Fruit fly (Drosophila melanogaster): ENCODE measurements around the gene CG7368.

CG7368 gene

dm6 chr3L:11609153-11609809 lies 12.3 kb downstream of the CG7368 start, which contains the start of gene Duba (continued):
- TF ChIP-seq cg (GFP tag; optimal IDR thresholded peaks at IDR 0.05) (peak; percentile 84), CoRest (tag; optimal IDR thresholded peaks at IDR 0.05) (peak; percentile 51), knrl (GFP tag; IDR thresholded peaks at IDR 0.05; ENCODE audit: partially characterized antibody) (0 out of 3 replicates have a peak, but pooled peaks have one; percentile 6), Abd-B (GFP tag; optimal IDR thresholded peaks at IDR 0.05) (peak; percentile 47), CG1832 (GFP tag; optimal IDR thresholded peaks at IDR 0.05) (no peak), ci (GFP tag; IDR thresholded peaks at IDR 0.05) (no peak), da (GFP tag; optimal IDR thresholded peaks at IDR 0.05) (no peak), CG14710 (tag; optimal IDR thresholded peaks at IDR 0.05) (peak; percentile 62), C15 (GFP tag; IDR thresholded peaks at IDR 0.05) (no peak), CG10366 (GFP tag; IDR thresholded peaks at IDR 0.05) (no peak), CG10979 (tag; optimal IDR thresholded peaks at IDR 0.05) (no peak), crc (GFP tag; optimal IDR thresholded peaks at IDR 0.05) (no peak), YL-1 (GFP tag; optimal IDR thresholded peaks at IDR 0.05) (peak; percentile 8), CG2202 (tag; optimal IDR thresholded peaks at IDR 0.05) (no peak), CG11456 (GFP tag; IDR thresholded peaks at IDR 0.05) (no peak), pfk (GFP tag; optimal IDR thresholded peaks at IDR 0.05) (peak; percentile 91), CG6791 (GFP tag; IDR thresholded peaks at IDR 0.05; ENCODE audit: partially characterized antibody) (peak; percentile 29; the same call in 1 of the 3 replicates), CG4854 (GFP tag; optimal IDR thresholded peaks at IDR 0.05) (no peak), tgo (GFP tag; IDR thresholded peaks at IDR 0.05) (no peak), Lpt (GFP tag; optimal IDR thresholded peaks at IDR 0.05) (no peak), Sry-β (GFP tag; optimal IDR thresholded peaks at IDR 0.05) (no peak), pzg (GFP tag; optimal IDR thresholded peaks at IDR 0.05) (peak; percentile 51), Sin3A (optimal IDR thresholded peaks at IDR 0.05) (no peak), CG4282 (GFP tag; optimal IDR thresholded peaks at IDR 0.05) (no peak), E2f1 (GFP tag; IDR thresholded peaks at IDR 0.05) (no peak), CG7987 (GFP tag; optimal IDR thresholded peaks at IDR 0.05) (no peak), bbx (GFP tag; IDR thresholded peaks at IDR 0.05; ENCODE audit: partially characterized antibody) (no peak), Dfd (GFP tag; optimal IDR thresholded peaks at IDR 0.05) (peak in 1 of 2 experiments; percentile 31), CG12236 (GFP tag; optimal IDR thresholded peaks at IDR 0.05) (no peak), CG8478 (optimal IDR thresholded peaks at IDR 0.05) (no peak), slou (GFP tag; optimal IDR thresholded peaks at IDR 0.05) (no peak), Sry-δ (GFP tag; optimal IDR thresholded peaks at IDR 0.05) (peak; percentile 46), Hmr (GFP tag; optimal IDR thresholded peaks at IDR 0.05) (peak; percentile 2), cato (GFP tag; optimal IDR thresholded peaks at IDR 0.05; ENCODE audit: borderline replicate concordance) (no peak), ftz-f1 (GFP tag; optimal IDR thresholded peaks at IDR 0.05) (no peak), Sox102F (GFP tag; optimal IDR thresholded peaks at IDR 0.05) (no peak), odd (GFP tag; optimal IDR thresholded peaks at IDR 0.05) (no peak), Ets65A (GFP tag) (peak; percentile 40), H15 (GFP tag; IDR thresholded peaks at IDR 0.05) (no peak), grau (tag; optimal IDR thresholded peaks at IDR 0.05) (no peak), Trl (optimal IDR thresholded peaks at IDR 0.05) (no peak), Trl (GFP tag; optimal IDR thresholded peaks at IDR 0.05) (no peak), bigmax (GFP tag; optimal IDR thresholded peaks at IDR 0.05) (no peak), NC2β (GFP tag; optimal IDR thresholded peaks at IDR 0.05) (no peak), stwl (tag; optimal IDR thresholded peaks at IDR 0.05) (peak; percentile 99), row (GFP tag; IDR thresholded peaks at IDR 0.05) (peak; percentile 62; the same call in 2 of the 3 replicates), Meics (GFP tag; optimal IDR thresholded peaks at IDR 0.05) (peak; percentile 98), CG10267 (tag; optimal IDR thresholded peaks at IDR 0.05) (peak; percentile 77), CG2889 (GFP tag; IDR thresholded peaks at IDR 0.05) (no peak), nmo (GFP tag; optimal IDR thresholded peaks at IDR 0.05) (peak; percentile 67), CHES-1-like (GFP tag; optimal IDR thresholded peaks at IDR 0.05) (no peak)

All from whole organism, embryonic.